Worm (Caenorhabditis elegans) whole organism, young adult: ENCODE measurements around the gene evl-20.

ENCODE experiments used
- B0035.1 ChIP-seq: sonication (generic microtip); optimal IDR thresholded peaks from 2 replicates; lab custom pipeline; 2016; ENCODE audit warnings: missing genetic modification characterization, mild to moderate bottlenecking, missing compliant biosample characterization, missing genotype, missing genetic modification reagents
- cebp-2 ChIP-seq: fragments of 200-800 bp; sonication (Bioruptor generic); IDR thresholded peaks from 2 replicates; pipeline ENCODE4 v1.3.6; 2022; ENCODE audit warnings: missing genetic modification characterization, missing compliant biosample characterization
- dox-1 ChIP-seq: fragments of 200-800 bp; sonication (Bioruptor generic); IDR thresholded peaks from 2 replicates; pipeline ENCODE4 v1.3.6; 2022; ENCODE audit warnings: missing genetic modification reagents, missing genetic modification characterization, missing compliant biosample characterization
- dpff-1 ChIP-seq: sonication (generic microtip); optimal IDR thresholded peaks from 2 replicates; lab custom pipeline; 2017; ENCODE audit warnings: mild to moderate bottlenecking, missing genetic modification characterization, missing compliant biosample characterization
- hlh-12 ChIP-seq: sonication (generic microtip); optimal IDR thresholded peaks from 2 replicates; lab custom pipeline; 2016; ENCODE audit warnings: missing genetic modification characterization, missing compliant biosample characterization
- mcd-1 ChIP-seq: fragments of 200-800 bp; sonication (Bioruptor generic); IDR thresholded peaks from 2 replicates; pipeline ENCODE4 v1.3.6; 2022; ENCODE audit warnings: missing genetic modification reagents, missing genetic modification characterization, missing compliant biosample characterization
- repo-1 ChIP-seq: sonication (generic microtip); optimal IDR thresholded peaks from 2 replicates; lab custom pipeline; 2017; ENCODE audit warnings: mild to moderate bottlenecking, missing genetic modification characterization, missing compliant biosample characterization
- sdz-38 ChIP-seq: sonication (generic microtip); optimal IDR thresholded peaks from 2 replicates; lab custom pipeline; 2016; ENCODE audit warnings: missing genotype, missing genetic modification characterization, missing compliant biosample characterization
- sea-2 ChIP-seq: fragments of 200-800 bp; sonication (Bioruptor generic); IDR thresholded peaks from 2 replicates; pipeline ENCODE4 v1.3.6; 2022; ENCODE audit warnings: missing genetic modification characterization, missing compliant biosample characterization

DNA sequence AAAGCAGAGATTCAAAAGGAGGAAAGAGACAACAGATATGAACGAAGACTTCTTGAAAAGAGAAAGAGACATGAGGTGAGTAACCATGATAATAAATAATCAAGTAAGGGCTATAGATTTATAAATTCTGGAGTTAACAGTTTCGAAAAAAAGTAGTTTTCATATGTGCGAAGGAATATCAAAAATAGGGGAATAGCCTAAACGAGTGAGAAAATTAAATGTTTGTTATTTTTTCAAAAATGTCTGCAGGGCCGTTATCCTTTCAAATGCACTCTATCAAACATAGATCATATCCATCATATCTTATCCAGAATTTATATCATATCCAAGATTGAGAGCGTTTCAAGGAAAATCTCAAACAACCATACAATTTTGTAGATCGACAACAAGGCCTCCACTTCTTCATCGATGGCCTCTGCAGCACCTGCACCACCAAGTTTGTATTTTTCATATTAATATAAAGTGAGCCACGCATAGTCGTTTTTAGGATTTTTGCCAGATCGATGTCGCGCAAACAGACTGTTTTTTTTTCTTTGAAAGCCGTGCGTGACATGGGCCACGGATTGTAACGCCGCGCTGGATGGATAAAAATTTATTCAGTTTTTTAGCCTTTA, 23.2 kb upstream of the evl-20 start:
- TF ChIP-seq sdz-38 (tag; lab: Kevin White, UChicago) (no peak), dox-1 (GFP tag; lab: Robert Waterston, UW) (no peak), dpff-1 (tag; lab: Kevin White, UChicago) (no peak), cebp-2 (GFP tag; lab: Robert Waterston, UW) (no peak), repo-1 (tag; lab: Kevin White, UChicago) (no peak), hlh-12 (tag; lab: Kevin White, UChicago) (no peak), mcd-1 (GFP tag; lab: Robert Waterston, UW) (no peak), sea-2 (GFP tag; lab: Robert Waterston, UW) (no peak), B0035.1 (tag; lab: Kevin White, UChicago) (no peak)
